Fruit fly (Drosophila melanogaster) whole organism, embryonic: Measurements from ENCODE around the gene Dr.
A peak's percentile ranks its signal among the peaks of the same experiment; 100 is the strongest.

Experiments
- Blimp-1 ChIP-seq: fragments of 200-800 bp; sonication (Bioruptor generic); optimal IDR thresholded peaks from 3 replicates; lab custom pipeline; 2018; ENCODE audit warnings: missing biosample characterization, missing genetic modification characterization, mild to moderate bottlenecking, moderate library complexity, missing genetic modification reagents
- CG10979 ChIP-seq: fragments of 200-800 bp; sonication (Bioruptor generic); optimal IDR thresholded peaks from 2 replicates; lab custom pipeline; 2018; ENCODE audit warnings: missing biosample characterization, mild to moderate bottlenecking, missing genetic modification characterization, moderate library complexity
- CG11504 ChIP-seq: fragments of 200-800 bp; sonication (Bioruptor generic); optimal IDR thresholded peaks from 3 replicates; lab custom pipeline; 2019; ENCODE audit warnings: missing biosample characterization, mild to moderate bottlenecking, missing genetic modification characterization, moderate library complexity
- CG12391 ChIP-seq: fragments of 200-800 bp; sonication (Bioruptor generic); optimal IDR thresholded peaks from 3 replicates; lab custom pipeline; 2018; ENCODE audit warnings: missing biosample characterization, mild to moderate bottlenecking, missing genetic modification characterization, moderate library complexity
- CG15479 ChIP-seq: fragments of 200-800 bp; sonication (Bioruptor generic); optimal IDR thresholded peaks from 3 replicates; lab custom pipeline; 2019; ENCODE audit warnings: missing biosample characterization, mild to moderate bottlenecking, missing genetic modification characterization, moderate library complexity
- CG15696 ChIP-seq: fragments of 200-800 bp; sonication (Bioruptor generic); optimal IDR thresholded peaks from 2 replicates; lab custom pipeline; 2019; ENCODE audit warnings: missing biosample characterization, mild to moderate bottlenecking, missing genetic modification characterization, moderate library complexity
- CG1603 ChIP-seq: fragments of 200-800 bp; sonication (Bioruptor generic); optimal IDR thresholded peaks from 2 replicates; lab custom pipeline; 2019; ENCODE audit warnings: missing biosample characterization, mild to moderate bottlenecking, missing genetic modification characterization, moderate library complexity
- CG16863 ChIP-seq: fragments of 200-800 bp; sonication (Bioruptor generic); optimal IDR thresholded peaks from 3 replicates; lab custom pipeline; 2016; ENCODE audit warnings: missing biosample characterization, missing genetic modification characterization
- CG18262 ChIP-seq: fragments of 200-800 bp; optimal IDR thresholded peaks from 3 replicates; lab custom pipeline; 2019; ENCODE audit warnings: missing biosample characterization, mild to moderate bottlenecking, missing genetic modification characterization, moderate library complexity
- CG2120 ChIP-seq: fragments of 200-800 bp; sonication (Bioruptor generic); optimal IDR thresholded peaks from 3 replicates; lab custom pipeline; 2016; ENCODE audit warnings: missing biosample characterization, missing genetic modification characterization
- CG2199 ChIP-seq: fragments of 200-800 bp; sonication (Bioruptor generic); IDR thresholded peaks from 3 replicates; pipeline ENCODE4 v1.3.6; 2022; ENCODE audit warnings: missing biosample characterization, missing genetic modification characterization
- CG2678 ChIP-seq: fragments of 200-800 bp; sonication (Bioruptor generic); optimal IDR thresholded peaks from 3 replicates; lab custom pipeline; 2019; ENCODE audit warnings: missing biosample characterization, mild to moderate bottlenecking, missing genetic modification characterization, moderate library complexity
- CG3281 ChIP-seq: fragments of 200-800 bp; sonication (Bioruptor generic); optimal IDR thresholded peaks from 3 replicates; lab custom pipeline; 2017; ENCODE audit warnings: missing biosample characterization, mild to moderate bottlenecking, missing genetic modification characterization
- CG33213 ChIP-seq: fragments of 200-800 bp; sonication (Bioruptor generic); optimal IDR thresholded peaks from 3 replicates; lab custom pipeline; 2016; ENCODE audit warnings: missing biosample characterization, missing genetic modification characterization
- CG3995 ChIP-seq: fragments of 200-800 bp; sonication (Bioruptor generic); optimal IDR thresholded peaks from 3 replicates; lab custom pipeline; 2016; ENCODE audit warnings: missing biosample characterization, missing genetic modification characterization
- CG7839 ChIP-seq: fragments of 200-800 bp; sonication (Bioruptor generic); optimal IDR thresholded peaks from 3 replicates; lab custom pipeline; 2018; ENCODE audit warnings: missing biosample characterization, mild to moderate bottlenecking, missing genetic modification characterization, moderate library complexity
- D ChIP-seq, 2 experiments: fragments of 200-800 bp in 1 of 2; fragments of >200 bp in 1 of 2; sonication (Bioruptor generic) in 1 of 2; optimal IDR thresholded peaks; 2 replicates in 1 of 2; 3 replicates in 1 of 2; lab custom pipeline; 2017; ENCODE audit warnings: mild to moderate bottlenecking in 1 of 2, missing biosample characterization in 1 of 2, missing genetic modification characterization in 1 of 2, missing genetic modification reagents in 1 of 2
- Dp ChIP-seq: fragments of 200-800 bp; sonication (Bioruptor generic); optimal IDR thresholded peaks from 2 replicates; lab custom pipeline; 2018; ENCODE audit warnings: missing biosample characterization, mild to moderate bottlenecking, missing genetic modification characterization, moderate library complexity
- Elba2 ChIP-seq: fragments of 200-800 bp; sonication (Bioruptor generic); optimal IDR thresholded peaks from 3 replicates; lab custom pipeline; 2016; ENCODE audit warnings: missing biosample characterization, missing genetic modification characterization
- Ets65A ChIP-seq: fragments of 200-800 bp; sonication (Bioruptor generic); peaks from one replicate; lab custom pipeline; 2016; ENCODE audit warnings: missing biosample characterization, missing genetic modification characterization
- Fer3 ChIP-seq: fragments of 200-800 bp; sonication (Bioruptor generic); optimal IDR thresholded peaks from 2 replicates; lab custom pipeline; 2018; ENCODE audit warnings: missing biosample characterization, mild to moderate bottlenecking, missing genetic modification characterization, moderate library complexity
- HmgZ ChIP-seq: fragments of 200-800 bp; sonication (Bioruptor generic); optimal IDR thresholded peaks from 2 replicates; lab custom pipeline; 2018; ENCODE audit warnings: missing biosample characterization, mild to moderate bottlenecking, missing genetic modification characterization
- Med ChIP-seq: fragments of 200-800 bp; sonication (Bioruptor generic); peaks from one replicate; lab custom pipeline; 2016; ENCODE audit warnings: missing biosample characterization, missing genetic modification characterization, mild to moderate bottlenecking, inconsistent platforms, moderate library complexity
- Oli ChIP-seq: fragments of 200-800 bp; sonication (Bioruptor generic); optimal IDR thresholded peaks from 2 replicates; lab custom pipeline; 2018; ENCODE audit warnings: missing biosample characterization, mild to moderate bottlenecking, missing genetic modification characterization, moderate library complexity
- Side ChIP-seq: fragments of 200-800 bp; sonication (Bioruptor generic); optimal IDR thresholded peaks from 2 replicates; lab custom pipeline; 2016; ENCODE audit warnings: missing biosample characterization, missing genetic modification characterization
- Sox102F ChIP-seq: fragments of 200-800 bp; sonication (Bioruptor generic); optimal IDR thresholded peaks from 2 replicates; lab custom pipeline; 2018; ENCODE audit warnings: missing biosample characterization, mild to moderate bottlenecking, missing genetic modification characterization, moderate library complexity
- Ssrp ChIP-seq: fragments of 200-800 bp; sonication (Bioruptor generic); optimal IDR thresholded peaks from 2 replicates; lab custom pipeline; 2018; ENCODE audit warnings: missing biosample characterization, mild to moderate bottlenecking, missing genetic modification characterization, moderate library complexity
- Xrp1 ChIP-seq: fragments of 200-800 bp; sonication (Bioruptor generic); IDR thresholded peaks from 2 replicates; pipeline ENCODE4 v1.3.6; 2022; ENCODE audit warnings: missing biosample characterization, missing genetic modification characterization
- bsh ChIP-seq, 2 experiments: fragments of 200-800 bp; sonication (Bioruptor generic); optimal IDR thresholded peaks; 2 replicates each; lab custom pipeline; 2017 to 2018; ENCODE audit warnings: mild to moderate bottlenecking in 2 of 2, missing biosample characterization in 2 of 2, missing genetic modification characterization in 2 of 2, moderate library complexity in 1 of 2
- caup ChIP-seq: fragments of 200-800 bp; sonication (Bioruptor generic); optimal IDR thresholded peaks from 3 replicates; lab custom pipeline; 2017; ENCODE audit warnings: missing biosample characterization, mild to moderate bottlenecking, missing genetic modification characterization, moderate library complexity; ENCODE audit not compliant: severe bottlenecking
- ci ChIP-seq: fragments of 200-800 bp; sonication (Bioruptor generic); IDR thresholded peaks from 3 replicates; pipeline ENCODE4 v1.3.6; 2022; ENCODE audit warnings: missing biosample characterization, missing genetic modification characterization
- fd96Cb ChIP-seq: fragments of 200-800 bp; sonication (Bioruptor generic); optimal IDR thresholded peaks from 2 replicates; lab custom pipeline; 2018; ENCODE audit warnings: missing biosample characterization, mild to moderate bottlenecking, missing genetic modification characterization, moderate library complexity
- gem ChIP-seq: fragments of 200-800 bp; sonication (Bioruptor generic); optimal IDR thresholded peaks from 2 replicates; lab custom pipeline; 2019; ENCODE audit warnings: missing biosample characterization, mild to moderate bottlenecking, missing genetic modification characterization, moderate library complexity
- jing ChIP-seq: fragments of 200-800 bp; sonication (Bioruptor generic); optimal IDR thresholded peaks from 2 replicates; lab custom pipeline; 2018; ENCODE audit warnings: missing biosample characterization, mild to moderate bottlenecking, missing genetic modification characterization
- lola ChIP-seq, 3 experiments: fragments of >200 bp in 2 of 3; fragments of 200-800 bp in 1 of 3; sonication (Bioruptor generic) in 1 of 3; optimal IDR thresholded peaks; 2 replicates each; lab custom pipeline; 2017 to 2019; ENCODE audit warnings: missing biosample characterization in 3 of 3, missing genetic modification characterization in 3 of 3, mild to moderate bottlenecking in 1 of 3, moderate library complexity in 1 of 3
- nmo ChIP-seq: fragments of 200-800 bp; sonication (Bioruptor generic); optimal IDR thresholded peaks from 2 replicates; lab custom pipeline; 2018; ENCODE audit warnings: missing biosample characterization, mild to moderate bottlenecking, missing genetic modification characterization, moderate library complexity
- p53 ChIP-seq: fragments of 200-800 bp; sonication (Bioruptor generic); optimal IDR thresholded peaks from 2 replicates; lab custom pipeline; 2016; ENCODE audit warnings: missing biosample characterization, missing genetic modification characterization
- pho ChIP-seq: fragments of 200-800 bp; sonication (Bioruptor generic); optimal IDR thresholded peaks from 2 replicates; lab custom pipeline; 2016; ENCODE audit warnings: missing biosample characterization, missing genetic modification characterization
- phol ChIP-seq: fragments of 200-800 bp; sonication (Bioruptor generic); optimal IDR thresholded peaks from 3 replicates; lab custom pipeline; 2018; ENCODE audit warnings: missing biosample characterization, mild to moderate bottlenecking, missing genetic modification characterization, moderate library complexity
- prd ChIP-seq, 3 experiments: fragments of >200 bp in 2 of 3; fragments of 200-800 bp in 1 of 3; sonication (Bioruptor generic) in 1 of 3; optimal IDR thresholded peaks in 2 of 3; IDR thresholded peaks in 1 of 3; 2 replicates in 2 of 3; 3 replicates in 1 of 3; pipeline versions ENCODE4 v1.3.6 to Lab custom; 2017 to 2022; ENCODE audit warnings: missing biosample characterization in 1 of 3, missing genetic modification characterization in 1 of 3
- row ChIP-seq: fragments of 200-800 bp; sonication (Bioruptor generic); IDR thresholded peaks from 3 replicates; pipeline ENCODE4 v1.3.6; 2022; ENCODE audit warnings: missing biosample characterization, missing genetic modification characterization
- sens ChIP-seq: fragments of 200-800 bp; sonication (Bioruptor generic); peaks from one replicate; lab custom pipeline; 2016; ENCODE audit warnings: missing biosample characterization, missing genetic modification characterization
- slbo ChIP-seq: fragments of 200-800 bp; sonication (Bioruptor generic); IDR thresholded peaks from 2 replicates; pipeline ENCODE4 v1.3.6; 2022; ENCODE audit warnings: missing biosample characterization, missing genetic modification characterization
- stwl ChIP-seq: fragments of 200-800 bp; sonication (Bioruptor generic); optimal IDR thresholded peaks from 3 replicates; lab custom pipeline; 2018; ENCODE audit warnings: missing biosample characterization, mild to moderate bottlenecking, missing genetic modification characterization, moderate library complexity
- tgo ChIP-seq: fragments of 200-800 bp; sonication (Bioruptor generic); IDR thresholded peaks from 3 replicates; pipeline ENCODE4 v1.3.6; 2022; ENCODE audit warnings: missing biosample characterization, missing genetic modification characterization
- tio ChIP-seq: fragments of 200-800 bp; sonication (Bioruptor generic); optimal IDR thresholded peaks from 2 replicates; lab custom pipeline; 2017; ENCODE audit warnings: missing biosample characterization, missing genetic modification characterization, inconsistent platforms

The Dr gene

dm6 chr3R:29583299-29583698 is 27.1 kb downstream of the Dr start (continued):
- no peak for TF ChIP-seq CG2120 (GFP tag; lab: Kevin White, UChicago)

- TF ChIP-seq fd96Cb (tag; lab: Kevin White, UChicago): peak; percentile 3
- TF ChIP-seq caup (GFP tag; lab: Kevin White, UChicago): no peak
- no peak for TF ChIP-seq CG2199 (GFP tag; lab: Robert Waterston, UW)
- no peak for TF ChIP-seq stwl (tag; lab: Kevin White, UChicago)
- peak in 1 of 3 experiments; percentile 22 for TF ChIP-seq lola (GFP tag; optimal IDR thresholded peaks at IDR 0.05; lab: Kevin White, UChicago)
- TF ChIP-seq bsh (GFP tag; optimal IDR thresholded peaks at IDR 0.05; lab: Kevin White, UChicago): peak in 1 of 2 experiments; percentile 34
- TF ChIP-seq CG18262: peak; percentile 2
- peak; percentile 11 for TF ChIP-seq CG15696 (tag; lab: Kevin White, UChicago)
- no peak for TF ChIP-seq CG3995 (GFP tag; lab: Kevin White, UChicago)
- no peak for TF ChIP-seq p53 (GFP tag; lab: Kevin White, UChicago)
- TF ChIP-seq Xrp1 (GFP tag; lab: Robert Waterston, UW): peak; percentile 27; the same call in 1 of the 2 replicates
- TF ChIP-seq pho (GFP tag; lab: Kevin White, UChicago): no peak
- TF ChIP-seq row (GFP tag; lab: Robert Waterston, UW): peak; percentile 40; the same call in 2 of the 3 replicates
- TF ChIP-seq Side (GFP tag; lab: Kevin White, UChicago): no peak
- no peak for TF ChIP-seq CG15479 (GFP tag; lab: Kevin White, UChicago)
- peak; percentile 23 for TF ChIP-seq Blimp-1 (GFP tag; lab: Kevin White, UChicago)
- TF ChIP-seq slbo: 0 out of 2 replicates have a peak, but pooled peaks have one; percentile 8
- no peak for TF ChIP-seq CG3281 (GFP tag; lab: Kevin White, UChicago)
- TF ChIP-seq Med (GFP tag; lab: Kevin White, UChicago): peak; percentile 82
- TF ChIP-seq Ets65A (GFP tag; lab: Kevin White, UChicago): peak; percentile 36
- peak; percentile 31 for TF ChIP-seq CG1603 (tag; lab: Kevin White, UChicago)
- peak; percentile 34 for TF ChIP-seq CG10979
- peak; percentile 11 for TF ChIP-seq jing (GFP tag; lab: Kevin White, UChicago)
- TF ChIP-seq Fer3 (tag; lab: Kevin White, UChicago): no peak
- no peak for TF ChIP-seq tgo (GFP tag; lab: Robert Waterston, UW)
- TF ChIP-seq CG12391: no peak
- no peak for TF ChIP-seq HmgZ (tag; lab: Kevin White, UChicago)
- peak; percentile 21 for TF ChIP-seq CG16863
- TF ChIP-seq Elba2 (GFP tag; lab: Kevin White, UChicago): no peak
- TF ChIP-seq D (optimal IDR thresholded peaks at IDR 0.05; lab: Kevin White, UChicago): no peak
- peak; percentile 12 for TF ChIP-seq D (GFP tag; optimal IDR thresholded peaks at IDR 0.05; lab: Kevin White, UChicago)
- no peak for TF ChIP-seq CG2678 (tag; lab: Kevin White, UChicago)
- no peak for TF ChIP-seq prd (optimal IDR thresholded peaks at IDR 0.05; lab: Kevin White, UChicago)
- peak; percentile 35; the same call in 1 of the 3 replicates for TF ChIP-seq prd (GFP tag; IDR thresholded peaks at IDR 0.05; lab: Robert Waterston, UW)
- TF ChIP-seq CG33213 (GFP tag; lab: Kevin White, UChicago): no peak
- TF ChIP-seq Sox102F (GFP tag; lab: Kevin White, UChicago): peak; percentile 38
- TF ChIP-seq Dp (GFP tag; lab: Kevin White, UChicago): no peak
- peak; percentile 6 for TF ChIP-seq Oli (tag; lab: Kevin White, UChicago)
- peak; percentile 7 for TF ChIP-seq Ssrp (tag; lab: Kevin White, UChicago)
- TF ChIP-seq ci: peak; percentile 56; the same call in 2 of the 3 replicates
- peak; percentile 3 for TF ChIP-seq CG7839 (tag; lab: Kevin White, UChicago)
- TF ChIP-seq nmo: peak; percentile 7
- peak; percentile 27 for TF ChIP-seq sens (GFP tag; lab: Kevin White, UChicago)
- peak; percentile 24 for TF ChIP-seq gem (tag; lab: Kevin White, UChicago)
- no peak for TF ChIP-seq tio
- TF ChIP-seq CG11504 (tag; lab: Kevin White, UChicago): peak; percentile 10
- TF ChIP-seq phol: peak; percentile 14
Observed at dm6 chr3R:29584266-29584665, 28.1 kb downstream of the Dr start.
